Fruit fly (Drosophila melanogaster) whole organism, prepupa: ENCODE data around the gene Pk34A.

Experiments used
- CG11294 ChIP-seq: fragments of 200-800 bp; sonication (Bioruptor generic); IDR thresholded peaks from 2 replicates; pipeline ENCODE4 v1.3.6; 2022; ENCODE audit warnings: missing biosample characterization, missing genetic modification characterization
- CG15336 ChIP-seq: fragments of 200-800 bp; sonication (Bioruptor generic); IDR thresholded peaks from 2 replicates; pipeline ENCODE4 v1.3.6; 2022; ENCODE audit warnings: missing biosample characterization, missing genetic modification characterization
- CG1621 ChIP-seq: fragments of 200-800 bp; sonication (Bioruptor generic); optimal IDR thresholded peaks from 3 replicates; lab custom pipeline; 2018; ENCODE audit warnings: missing biosample characterization, mild to moderate bottlenecking, missing genetic modification characterization
- CG16779 ChIP-seq: fragments of 200-800 bp; sonication (Bioruptor generic); optimal IDR thresholded peaks from 3 replicates; lab custom pipeline; 2017; ENCODE audit warnings: missing biosample characterization, mild to moderate bottlenecking, missing genetic modification characterization
- CG3032 ChIP-seq: fragments of 200-800 bp; optimal IDR thresholded peaks from 2 replicates; lab custom pipeline; 2019; ENCODE audit warnings: missing biosample characterization, mild to moderate bottlenecking, missing genetic modification characterization, moderate library complexity
- CG31627 ChIP-seq: fragments of 200-800 bp; sonication (Bioruptor generic); optimal IDR thresholded peaks from 3 replicates; lab custom pipeline; 2016; ENCODE audit warnings: missing biosample characterization, missing genetic modification characterization
- CG32006 ChIP-seq: fragments of 200-800 bp; sonication (Bioruptor generic); optimal IDR thresholded peaks from 3 replicates; lab custom pipeline; 2017; ENCODE audit warnings: missing biosample characterization, mild to moderate bottlenecking, missing genetic modification characterization
- CG34406 ChIP-seq: fragments of 200-800 bp; sonication (Bioruptor generic); optimal IDR thresholded peaks from 3 replicates; lab custom pipeline; 2016; ENCODE audit warnings: missing biosample characterization, missing genetic modification characterization
- CG3919 ChIP-seq: fragments of 200-800 bp; sonication (Bioruptor generic); optimal IDR thresholded peaks from 3 replicates; lab custom pipeline; 2016; ENCODE audit warnings: missing biosample characterization, missing genetic modification characterization
- CG6163 ChIP-seq: fragments of 200-800 bp; sonication (Bioruptor generic); IDR thresholded peaks from 3 replicates; pipeline ENCODE4 v1.3.6; 2022; ENCODE audit warnings: missing biosample characterization, missing genetic modification characterization
- CG6276 ChIP-seq: fragments of 200-800 bp; sonication (Bioruptor generic); optimal IDR thresholded peaks from 2 replicates; lab custom pipeline; 2017; ENCODE audit warnings: missing biosample characterization, mild to moderate bottlenecking, missing genetic modification characterization
- CG6854 ChIP-seq: fragments of 200-800 bp; sonication (Bioruptor generic); optimal IDR thresholded peaks from 2 replicates; lab custom pipeline; 2017; ENCODE audit warnings: missing biosample characterization, mild to moderate bottlenecking, missing genetic modification characterization
- CG8119 ChIP-seq: fragments of 200-800 bp; sonication (Bioruptor generic); IDR thresholded peaks from 3 replicates; pipeline ENCODE4 v1.3.6; 2022; ENCODE audit warnings: missing biosample characterization, missing genetic modification characterization
- CG9139 ChIP-seq: fragments of 200-800 bp; sonication (Bioruptor generic); optimal IDR thresholded peaks from 3 replicates; lab custom pipeline; 2017; ENCODE audit warnings: missing biosample characterization, mild to moderate bottlenecking, missing genetic modification characterization
- Eip78C ChIP-seq: fragments of 200-800 bp; sonication (Bioruptor generic); peaks from one replicate; lab custom pipeline; 2016; ENCODE audit warnings: missing biosample characterization, missing genetic modification characterization
- Eip93F ChIP-seq: fragments of 200-800 bp; sonication (Bioruptor generic); optimal IDR thresholded peaks from 2 replicates; lab custom pipeline; 2016; ENCODE audit warnings: missing biosample characterization, mild to moderate bottlenecking, missing genetic modification characterization
- Hr39 ChIP-seq: fragments of 200-800 bp; sonication (Bioruptor generic); optimal IDR thresholded peaks from 2 replicates; lab custom pipeline; 2016; ENCODE audit warnings: missing biosample characterization, missing genetic modification characterization
- Hr4 ChIP-seq: fragments of 200-800 bp; sonication (Bioruptor generic); optimal IDR thresholded peaks from 3 replicates; lab custom pipeline; 2016; ENCODE audit warnings: missing biosample characterization, missing genetic modification characterization
- Met ChIP-seq: fragments of 200-800 bp; sonication (Bioruptor generic); optimal IDR thresholded peaks from 3 replicates; lab custom pipeline; 2016; ENCODE audit warnings: missing biosample characterization, missing genetic modification characterization
- OdsH ChIP-seq: fragments of 200-800 bp; sonication (Bioruptor generic); optimal IDR thresholded peaks from 3 replicates; lab custom pipeline; 2016; ENCODE audit warnings: missing biosample characterization, missing genetic modification characterization
- Sox102F ChIP-seq: fragments of 200-800 bp; sonication (Bioruptor generic); optimal IDR thresholded peaks from 2 replicates; lab custom pipeline; 2016; ENCODE audit warnings: missing biosample characterization, mild to moderate bottlenecking, missing genetic modification characterization
- Sox15 ChIP-seq: fragments of 200-800 bp; sonication (Bioruptor generic); optimal IDR thresholded peaks from 3 replicates; lab custom pipeline; 2016; ENCODE audit warnings: missing biosample characterization, missing genetic modification characterization
- acj6 ChIP-seq: fragments of 200-800 bp; sonication (Bioruptor generic); optimal IDR thresholded peaks from 3 replicates; lab custom pipeline; 2016; ENCODE audit warnings: missing biosample characterization, missing genetic modification characterization
- cyc ChIP-seq: fragments of 200-800 bp; sonication (Bioruptor generic); optimal IDR thresholded peaks from 3 replicates; lab custom pipeline; 2016; ENCODE audit warnings: missing biosample characterization, missing genetic modification characterization
- eg ChIP-seq: fragments of 200-800 bp; sonication (Bioruptor generic); IDR thresholded peaks from 3 replicates; pipeline ENCODE4 v1.3.6; 2022; ENCODE audit warnings: missing biosample characterization, missing genetic modification characterization
- esn ChIP-seq: fragments of 200-800 bp; sonication (Bioruptor generic); optimal IDR thresholded peaks from 2 replicates; lab custom pipeline; 2016; ENCODE audit warnings: missing biosample characterization, mild to moderate bottlenecking, missing genetic modification characterization, moderate library complexity
- fkh ChIP-seq: fragments of 200-800 bp; sonication (Bioruptor generic); optimal IDR thresholded peaks from 3 replicates; lab custom pipeline; 2017; ENCODE audit warnings: missing biosample characterization, mild to moderate bottlenecking, missing genetic modification characterization, moderate library complexity
- lz ChIP-seq: fragments of 200-800 bp; sonication (Bioruptor generic); optimal IDR thresholded peaks from 3 replicates; lab custom pipeline; 2016; ENCODE audit warnings: missing biosample characterization, missing genetic modification characterization
- salr ChIP-seq, 2 experiments: fragments of 200-800 bp; sonication (Bioruptor generic); optimal IDR thresholded peaks; 3 replicates each; lab custom pipeline; 2016 to 2018; ENCODE audit warnings: missing biosample characterization in 2 of 2, missing genetic modification characterization in 2 of 2, mild to moderate bottlenecking in 1 of 2
- ss ChIP-seq, 2 experiments: fragments of 200-800 bp; sonication (Bioruptor generic); optimal IDR thresholded peaks; 2 replicates in 1 of 2; 3 replicates in 1 of 2; lab custom pipeline; 2017 to 2018; ENCODE audit warnings: mild to moderate bottlenecking in 2 of 2, missing biosample characterization in 2 of 2, missing genetic modification characterization in 2 of 2, moderate library complexity in 1 of 2
- svp ChIP-seq: fragments of 200-800 bp; sonication (Bioruptor generic); peaks from one replicate; lab custom pipeline; 2016; ENCODE audit warnings: missing biosample characterization, missing genetic modification characterization

Gene Pk34A

dm6 chr2L:13191894-13192293, 33.3 kb downstream of the Pk34A start, which contains the start of the genes CG16974 and Edem2 (continued):
- TF ChIP-seq eg (peak; percentile 60; the same call in 2 of the 3 replicates), Met (GFP tag; lab: Kevin White, UChicago) (no peak), CG8119 (peak; percentile 37; the same call in 1 of the 3 replicates)

dm6 chr2L:13195822-13196221, 37.2 kb downstream of the Pk34A start:
- TF ChIP-seq CG9139 (GFP tag; lab: Kevin White, UChicago) (no peak), CG34406 (GFP tag; lab: Kevin White, UChicago) (no peak), salr (GFP tag; optimal IDR thresholded peaks at IDR 0.05; lab: Kevin White, UChicago) (no peak), CG32006 (GFP tag; lab: Kevin White, UChicago) (no peak)

- TF ChIP-seq Sox15 (no peak), lz (GFP tag; lab: Kevin White, UChicago) (no peak), CG1621 (tag; lab: Kevin White, UChicago) (peak; percentile 99), CG3919 (GFP tag; lab: Kevin White, UChicago) (no peak), CG31627 (GFP tag; lab: Kevin White, UChicago) (no peak), CG8119 (0 out of 3 replicates have a peak, but pooled peaks have one; percentile 15)
Measured at dm6 chr2L:13202960-13203436, 44.4 kb downstream of the Pk34A start, which contains the start of gene CG16972. Gene CG16972, minus strand, starts transcription at chr2L:13203295.

DNA sequence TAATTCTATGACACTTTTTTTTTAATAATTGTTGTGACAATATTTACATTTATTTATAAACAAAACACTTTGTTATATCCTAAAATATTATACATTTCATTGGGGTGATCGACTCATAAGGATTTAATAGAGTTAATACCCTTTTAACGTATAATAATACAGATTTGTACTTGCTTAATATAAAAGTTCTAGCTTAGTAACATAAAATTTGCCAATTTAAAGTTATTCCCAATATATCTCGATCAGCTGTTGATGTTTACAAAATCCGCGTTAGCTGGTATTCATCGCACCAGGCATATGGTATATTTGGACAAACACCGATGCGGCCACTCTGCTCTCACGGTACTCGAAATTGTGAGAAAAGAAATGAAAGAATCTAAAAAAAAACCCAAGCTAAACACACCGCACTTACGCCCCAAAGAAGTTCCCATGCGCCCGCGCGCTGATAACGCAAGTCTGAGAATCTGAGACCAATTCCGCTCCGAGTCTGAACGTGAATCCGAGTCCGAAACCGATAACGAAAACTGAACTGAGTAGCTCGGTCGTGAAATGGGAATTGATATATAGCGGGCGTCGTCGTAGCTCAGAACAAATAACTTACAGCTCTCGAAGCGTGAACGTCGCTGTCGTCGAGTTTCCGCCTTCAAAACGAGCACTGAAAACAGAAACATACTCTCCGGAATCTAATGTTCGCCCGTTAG, 45.0 kb downstream of the Pk34A start, which contains the start of gene Pect:
Pect (plus strand) TSS at position 326 of the 701 bp plus-strand sequence.
- TF ChIP-seq Hr39 (no peak), Eip78C (GFP tag; lab: Kevin White, UChicago) (peak; percentile 67), Hr4 (GFP tag; lab: Kevin White, UChicago) (no peak), CG6163 (GFP tag; lab: Robert Waterston, UW) (peak; percentile 57; the same call in 2 of the 3 replicates), lz (GFP tag; lab: Kevin White, UChicago) (peak; percentile 31), CG34406 (GFP tag; lab: Kevin White, UChicago) (no peak), Sox15 (peak; percentile 13), eg (peak; percentile 37; the same call in 2 of the 3 replicates), Sox102F (GFP tag; lab: Kevin White, UChicago) (no peak), CG3919 (GFP tag; lab: Kevin White, UChicago) (no peak), svp (peak; percentile 73), esn (GFP tag; lab: Kevin White, UChicago) (peak; percentile 41), fkh (peak; percentile 54), CG15336 (GFP tag; lab: Robert Waterston, UW) (peak; percentile 44), ss (GFP tag; optimal IDR thresholded peaks at IDR 0.05; lab: Kevin White, UChicago) (no peak), CG11294 (GFP tag; lab: Robert Waterston, UW) (no peak; the same call in 1 of the 2 replicates), Eip93F (GFP tag; lab: Kevin White, UChicago) (no peak), CG31627 (GFP tag; lab: Kevin White, UChicago) (no peak), CG16779 (no peak), CG3032 (peak; percentile 68), CG6854 (GFP tag; lab: Kevin White, UChicago) (peak; percentile 67), OdsH (no peak), cyc (GFP tag; lab: Kevin White, UChicago) (no peak), acj6 (GFP tag; lab: Kevin White, UChicago) (no peak)

dm6 chr2L:13204151-13204550, 45.5 kb downstream of the Pk34A start:
- TF ChIP-seq Eip78C (GFP tag; lab: Kevin White, UChicago) (peak; percentile 43), CG34406 (GFP tag; lab: Kevin White, UChicago) (no peak), CG6276 (GFP tag; lab: Kevin White, UChicago) (no peak)
